Worm (Caenorhabditis elegans): ENCODE results near the gene F58B3.6.

DNA sequence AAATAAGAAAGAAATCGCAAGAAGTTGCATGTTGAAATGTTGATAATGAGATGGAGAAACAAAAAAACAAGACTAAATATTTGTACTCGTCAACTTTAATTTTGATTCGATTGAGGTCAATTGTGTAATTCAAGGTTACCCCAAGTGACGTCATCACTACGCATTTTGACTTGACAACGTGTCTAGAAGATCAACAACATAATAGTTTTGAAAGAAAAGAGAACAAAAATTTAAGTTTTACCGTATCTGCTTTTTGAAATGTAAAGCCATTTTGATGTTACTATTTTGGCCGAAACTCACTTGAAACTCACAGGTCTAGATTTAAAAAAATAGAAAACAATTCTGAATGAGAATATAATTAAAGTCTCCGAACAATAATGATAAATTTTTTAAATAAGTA is 15.5 kb upstream of the F58B3.6 start, which contains the start of gene dsl-5:
- TF ChIP-seq cog-1 (tag; optimal IDR thresholded peaks at IDR 0.05), result no peak
- TF ChIP-seq ztf-29 (GFP tag; IDR thresholded peaks at IDR 0.05), result no peak
- TF ChIP-seq tab-1 (GFP tag; IDR thresholded peaks at IDR 0.05), result no peak
- TF ChIP-seq med-1 (GFP tag; optimal IDR thresholded peaks at IDR 0.05; ENCODE audit: insufficient read depth), result no peak
- no peak for TF ChIP-seq flt-1 (GFP tag; IDR thresholded peaks at IDR 0.05)
- TF ChIP-seq T22C8.4 (GFP tag; IDR thresholded peaks at IDR 0.05), result no peak
- no peak for TF ChIP-seq ref-1 (GFP tag; conservative IDR thresholded peaks at IDR 0.05)
